Worm (Caenorhabditis elegans): ENCODE data around the gene F32D8.8.
A peak's percentile ranks its signal among the peaks of the same experiment; 100 is the strongest.

- TF ChIP-seq F37B4.10 (GFP tag; IDR thresholded peaks at IDR 0.05), result 0 out of 2 replicates have a peak, but pooled peaks have one; percentile 90
- TF ChIP-seq zfh-2 (GFP tag; conservative IDR thresholded peaks at IDR 0.05), result peak; percentile 94
- peak; percentile 95 for TF ChIP-seq ceh-91 (GFP tag; IDR thresholded peaks at IDR 0.05)
- peak; percentile 98 for TF ChIP-seq lin-40 (tag; optimal IDR thresholded peaks at IDR 0.05)
- TF ChIP-seq tbx-9 (tag; optimal IDR thresholded peaks at IDR 0.05; ENCODE audit: borderline replicate concordance), result no peak
- TF ChIP-seq ets-4 (GFP tag; optimal IDR thresholded peaks at IDR 0.05), result peak; percentile 96
- TF ChIP-seq snpc-4 (GFP tag; optimal IDR thresholded peaks at IDR 0.05), result peak; percentile 81
- peak; percentile 90 to 93 (median 91) for TF ChIP-seq snpc-4 (tag; optimal IDR thresholded peaks at IDR 0.05)
- peak; percentile 83 for TF ChIP-seq attf-3 (GFP tag; conservative IDR thresholded peaks at IDR 0.05)
- TF ChIP-seq lin-54 (GFP tag; optimal IDR thresholded peaks at IDR 0.05), result peak; percentile 100
- no peak for TF ChIP-seq nfya-1 (tag; optimal IDR thresholded peaks at IDR 0.05; ENCODE audit: borderline replicate concordance, insufficient read depth)
- TF ChIP-seq cebp-2 (GFP tag; IDR thresholded peaks at IDR 0.05), result peak; percentile 89; the same call in 1 of the 2 replicates
- TF ChIP-seq unc-130 (GFP tag; optimal IDR thresholded peaks at IDR 0.05), result peak; percentile 96
These were observed 5.4 kb downstream of the F32D8.8 start for ce11 chrV:10897172-10897571.
